Worm (Caenorhabditis elegans) whole organism, L4/young adult: ENCODE measurements around the gene famp-1.

ENCODE experiments used
- W03F9.2 ChIP-seq: fragments of 150-350 bp; optimal IDR thresholded peaks from 2 replicates; lab custom pipeline; 2014; ENCODE audit warnings: missing biosample characterization, missing genetic modification characterization
- him-1 ChIP-seq: sonication (generic microtip); optimal IDR thresholded peaks from 2 replicates; lab custom pipeline; 2016; ENCODE audit warnings: missing genotype, missing genetic modification reagents, missing genetic modification characterization, missing compliant biosample characterization

DNA sequence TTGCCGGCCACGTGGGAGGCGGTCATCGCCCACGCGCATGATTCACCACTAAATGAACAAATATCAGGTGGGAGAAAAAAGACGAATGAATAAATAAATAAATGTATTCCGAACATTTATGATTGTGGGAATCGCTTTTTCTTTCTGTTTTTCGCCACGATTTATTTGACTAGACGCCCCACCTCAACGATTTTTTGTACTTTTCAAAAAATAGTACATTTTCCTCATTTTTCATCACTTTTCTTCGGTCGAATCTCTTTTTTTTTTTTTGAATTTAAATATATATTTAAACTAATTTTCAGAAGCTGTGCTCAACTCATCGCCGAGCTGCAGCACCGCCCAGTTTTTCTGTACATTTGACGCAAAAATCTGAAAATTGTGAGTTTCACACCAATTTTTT lies 40.9 kb downstream of the famp-1 start, which contains the start of gene fnip-2:
- no peak for TF ChIP-seq him-1 (tag; lab: Kevin White, UChicago)
- TF ChIP-seq W03F9.2, result no peak
